Worm (Caenorhabditis elegans): Measurements from ENCODE around the gene nspb-7.

The nspb-7 gene

DNA sequence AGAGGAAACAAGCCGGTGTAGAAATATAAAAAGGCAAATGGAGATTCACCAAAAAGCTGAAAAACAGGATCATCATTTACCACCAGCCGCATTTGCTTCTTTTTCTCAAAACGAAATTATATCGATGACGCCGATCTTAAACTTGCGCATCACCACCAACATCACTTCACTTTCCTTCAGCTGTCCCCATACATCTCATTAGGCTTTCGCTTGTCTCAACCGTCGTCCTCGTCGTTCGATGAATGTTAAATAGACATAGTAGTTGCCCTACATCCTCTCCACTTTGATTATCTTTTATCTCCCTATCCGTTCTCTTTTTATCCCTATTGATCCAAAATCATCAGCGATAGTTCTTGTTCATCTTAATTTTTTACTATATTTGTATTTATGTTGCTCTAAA, 48.8 kb downstream of the nspb-7 start:
- TF ChIP-seq mxl-1 (tag; optimal IDR thresholded peaks at IDR 0.05) (no peak), B0019.2 (GFP tag; conservative IDR thresholded peaks at IDR 0.05) (no peak), snpc-1.3 (tag; optimal IDR thresholded peaks at IDR 0.05; ENCODE audit: insufficient read depth) (no peak), B0261.1 (tag; optimal IDR thresholded peaks at IDR 0.05) (no peak), ztf-25 (GFP tag; IDR thresholded peaks at IDR 0.05) (no peak)

ce11 chrII:14627330-14627729, 49.2 kb downstream of the nspb-7 start, which contains the start of gene tag-297:
tag-297 (plus strand) TSS chrII:14627630.
- TF ChIP-seq ceh-40 (GFP tag; IDR thresholded peaks at IDR 0.05): no peak
- TF ChIP-seq Y95B8A.8 (GFP tag; IDR thresholded peaks at IDR 0.05): no peak
- TF ChIP-seq madf-3 (GFP tag; IDR thresholded peaks at IDR 0.05): no peak
- no peak for TF ChIP-seq aptf-3 (GFP tag; IDR thresholded peaks at IDR 0.05)
- no peak for TF ChIP-seq sptf-2 (GFP tag; optimal IDR thresholded peaks at IDR 0.05)
- TF ChIP-seq madf-8 (GFP tag; conservative IDR thresholded peaks at IDR 0.05): no peak
- TF ChIP-seq pbrm-1 (GFP tag; IDR thresholded peaks at IDR 0.05): no peak

Measured in whole organism, young adult.